Worm (Caenorhabditis elegans): ENCODE data around the gene fbxa-165.
"Not testable (repeated sequence)": the region's sequence is repeated elsewhere in the genome, so short reads cannot be mapped to it uniquely, and the experiment has no call there.

The fbxa-165 gene

ce11 chrII:1663516-1663915, 47.2 kb upstream of the fbxa-165 start, which contains the start of gene duxl-1 (continued):
- TF ChIP-seq B0336.3 (GFP tag; IDR thresholded peaks at IDR 0.05) = no peak
- TF ChIP-seq zfh-2 (GFP tag; conservative IDR thresholded peaks at IDR 0.05) = no peak
- TF ChIP-seq bed-2 (GFP tag; IDR thresholded peaks at IDR 0.05) = no peak
- no peak for TF ChIP-seq mcd-1 (GFP tag; IDR thresholded peaks at IDR 0.05)
- TF ChIP-seq lin-54 (GFP tag; optimal IDR thresholded peaks at IDR 0.05) = no peak
- TF ChIP-seq atf-7 (tag; optimal IDR thresholded peaks at IDR 0.05) = peak; percentile 90
- TF ChIP-seq Y53G8AR.9 (GFP tag; conservative IDR thresholded peaks at IDR 0.05) = no peak
- no peak for TF ChIP-seq K11D2.4 (GFP tag; IDR thresholded peaks at IDR 0.05)
- no peak for TF ChIP-seq ekl-4 (GFP tag; IDR thresholded peaks at IDR 0.05)
- TF ChIP-seq Y67H2A.10 (GFP tag; conservative IDR thresholded peaks at IDR 0.05) = no peak
- TF ChIP-seq B0261.1 (tag; optimal IDR thresholded peaks at IDR 0.05) = no peak
- TF ChIP-seq nhr-179 (tag; optimal IDR thresholded peaks at IDR 0.05) = no peak
- no peak for TF ChIP-seq rec-8 (tag; optimal IDR thresholded peaks at IDR 0.05)
- no peak for TF ChIP-seq madf-10 (tag; optimal IDR thresholded peaks at IDR 0.05)
- no peak for TF ChIP-seq cebp-1 (GFP tag; IDR thresholded peaks at IDR 0.05)
- no peak for TF ChIP-seq cebp-1 (tag; optimal IDR thresholded peaks at IDR 0.05)
- no peak for TF ChIP-seq ZK185.1 (tag; optimal IDR thresholded peaks at IDR 0.05; ENCODE audit: poor library complexity, severe bottlenecking)
- peak; percentile 53; the same call in 1 of the 2 replicates for TF ChIP-seq hmg-1.2 (GFP tag; IDR thresholded peaks at IDR 0.05)

ce11 chrII:1662881-1663280, 46.6 kb upstream of the fbxa-165 start, which contains the start of gene ZC204.14:
Gene ZC204.14, minus strand, starts transcription at chrII:1662949.
- TF ChIP-seq egl-18 (GFP tag; IDR thresholded peaks at IDR 0.05) = no peak
- TF ChIP-seq hmg-1.2 (GFP tag; IDR thresholded peaks at IDR 0.05) = peak; percentile 77

- TF ChIP-seq attf-3 (GFP tag; conservative IDR thresholded peaks at IDR 0.05) (peak; percentile 44; the same call in 1 of the 2 replicates), Y95B8A.8 (GFP tag; IDR thresholded peaks at IDR 0.05) (0 out of 2 replicates have a peak, but pooled peaks have one; percentile 53), madf-8 (GFP tag; conservative IDR thresholded peaks at IDR 0.05) (peak; percentile 53), mcd-1 (GFP tag; IDR thresholded peaks at IDR 0.05) (peak; percentile 80), hmg-1.2 (GFP tag; IDR thresholded peaks at IDR 0.05) (peak; percentile 91), rcor-1 (GFP tag; IDR thresholded peaks at IDR 0.05) (peak; percentile 63; the same call in 1 of the 2 replicates), D2030.7 (GFP tag; IDR thresholded peaks at IDR 0.05) (peak; percentile 63), let-607 (tag; optimal IDR thresholded peaks at IDR 0.05) (peak in 1 of 2 experiments; percentile 28), F33H1.4 (GFP tag; IDR thresholded peaks at IDR 0.05) (peak; percentile 30; the same call in 1 of the 2 replicates), dox-1 (GFP tag; IDR thresholded peaks at IDR 0.05) (peak; percentile 85), madf-6 (GFP tag; IDR thresholded peaks at IDR 0.05) (peak; percentile 56), ceh-91 (GFP tag; IDR thresholded peaks at IDR 0.05) (peak; percentile 62), aptf-2 (GFP tag; conservative IDR thresholded peaks at IDR 0.05) (0 out of 2 replicates have a peak, but pooled peaks have one; percentile 58), lsl-1 (GFP tag; optimal IDR thresholded peaks at IDR 0.05) (peak; percentile 22)
These were observed 45.1 kb upstream of the fbxa-165 start for ce11 chrII:1661300-1661838.

ce11 chrII:1660888-1661287, 44.6 kb upstream of the fbxa-165 start, which contains the start of gene ZC204.13:
Gene ZC204.13, minus strand, starts transcription at chrII:1660988.
- TF ChIP-seq F49E8.2 (tag; optimal IDR thresholded peaks at IDR 0.05; ENCODE audit: insufficient read depth); fkh-3 (tag; optimal IDR thresholded peaks at IDR 0.05); ceh-91 (GFP tag; IDR thresholded peaks at IDR 0.05): not testable (repeated sequence)

Measured in whole organism, young adult.